Worm (Caenorhabditis elegans) whole organism, L4/young adult: ENCODE results near the gene F26D2.15.

Source experiments
- dao-5 ChIP-seq: sonication (generic microtip); optimal IDR thresholded peaks from 2 replicates; lab custom pipeline; 2016; ENCODE audit warnings: missing genotype, missing genetic modification characterization, moderate library complexity, missing compliant biosample characterization
- him-1 ChIP-seq: sonication (generic microtip); optimal IDR thresholded peaks from 2 replicates; lab custom pipeline; 2016; ENCODE audit warnings: missing genotype, missing genetic modification reagents, missing genetic modification characterization, missing compliant biosample characterization

ce11 chrV:16390655-16391054, 47.0 kb upstream of the F26D2.15 start, which contains the start of gene gst-44:
- TF ChIP-seq him-1 (tag; lab: Kevin White, UChicago) (no peak), dao-5 (tag; lab: Kevin White, UChicago) (no peak)
